Worm (Caenorhabditis elegans): ENCODE data around the gene M03F8.6.

The M03F8.6 gene

ce11 chrV:5991490-5992069 lies 36.9 kb upstream of the M03F8.6 start (continued):
- TF ChIP-seq mxl-2 (GFP tag; conservative IDR thresholded peaks at IDR 0.05): no peak
- TF ChIP-seq hlh-30 (tag; optimal IDR thresholded peaks at IDR 0.05; ENCODE audit: insufficient read depth): peak; percentile 78
- TF ChIP-seq vab-7 (GFP tag; IDR thresholded peaks at IDR 0.05): no peak
- no peak for TF ChIP-seq Y48G9A.11 (GFP tag; IDR thresholded peaks at IDR 0.05)
- TF ChIP-seq nhr-76 (tag; optimal IDR thresholded peaks at IDR 0.05): no peak
- TF ChIP-seq zip-11 (GFP tag; IDR thresholded peaks at IDR 0.05): no peak
- peak in 1 of 2 experiments; percentile 7 for TF ChIP-seq hif-1 (tag; optimal IDR thresholded peaks at IDR 0.05)
- TF ChIP-seq Y75B8A.6 (GFP tag; IDR thresholded peaks at IDR 0.05): no peak
- no peak for TF ChIP-seq gei-8 (GFP tag; optimal IDR thresholded peaks at IDR 0.05)
- TF ChIP-seq daf-12 (tag; optimal IDR thresholded peaks at IDR 0.05): no peak
- TF ChIP-seq lim-7 (GFP tag; IDR thresholded peaks at IDR 0.05): no peak
- TF ChIP-seq nhr-48 (tag; optimal IDR thresholded peaks at IDR 0.05): peak; percentile 37
- TF ChIP-seq lin-29 (GFP tag; IDR thresholded peaks at IDR 0.05): no peak
- no peak for TF ChIP-seq set-16 (GFP tag; IDR thresholded peaks at IDR 0.05)

DNA sequence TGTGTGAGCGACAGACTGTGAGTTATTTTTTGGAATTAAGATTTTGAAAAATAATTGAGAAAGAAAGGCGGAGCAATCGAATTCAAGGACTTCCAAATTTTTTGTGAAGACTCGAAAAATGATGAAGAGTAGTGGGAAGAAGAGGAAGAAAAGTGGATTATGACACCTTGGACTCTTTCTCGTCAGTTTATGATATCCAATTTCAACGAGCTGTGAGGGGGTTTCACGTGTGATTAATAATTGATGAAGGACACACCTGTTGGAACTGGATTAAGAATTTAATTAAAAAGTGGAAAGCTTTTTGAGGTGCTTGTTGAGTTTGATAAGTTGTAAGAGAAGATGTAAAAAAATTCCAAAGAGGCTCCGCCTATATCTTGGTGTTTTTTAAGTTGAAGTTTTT lies 35.7 kb upstream of the M03F8.6 start, which contains the start of gene fut-8:
fut-8 (minus strand) TSS at position 101 of the 400 bp plus-strand sequence.
- TF ChIP-seq zag-1 (tag; optimal IDR thresholded peaks at IDR 0.05): no peak
- TF ChIP-seq rbr-2 (tag; optimal IDR thresholded peaks at IDR 0.05): no peak
- TF ChIP-seq unc-62 (GFP tag; optimal IDR thresholded peaks at IDR 0.05 in 1 of 2): peak in 1 of 2 experiments; percentile 1
- TF ChIP-seq unc-62 (tag; optimal IDR thresholded peaks at IDR 0.05): no peak
- TF ChIP-seq attf-4 (tag; optimal IDR thresholded peaks at IDR 0.05): no peak
- TF ChIP-seq php-3 (GFP tag; IDR thresholded peaks at IDR 0.05): no peak
- TF ChIP-seq ceh-20 (GFP tag; IDR thresholded peaks at IDR 0.05): no peak

ce11 chrV:5986755-5987154 lies 32.1 kb upstream of the M03F8.6 start, which contains the start of gene C10F3.7:
Gene C10F3.7, minus strand, starts transcription at chrV:5986855.
- TF ChIP-seq jun-1 (tag; optimal IDR thresholded peaks at IDR 0.05) (no peak), ces-1 (GFP tag; optimal IDR thresholded peaks at IDR 0.05) (no peak), daf-8 (GFP tag; IDR thresholded peaks at IDR 0.05) (no peak), madf-9 (GFP tag; conservative IDR thresholded peaks at IDR 0.05) (no peak), hif-1 (tag; optimal IDR thresholded peaks at IDR 0.05) (no peak)

DNA sequence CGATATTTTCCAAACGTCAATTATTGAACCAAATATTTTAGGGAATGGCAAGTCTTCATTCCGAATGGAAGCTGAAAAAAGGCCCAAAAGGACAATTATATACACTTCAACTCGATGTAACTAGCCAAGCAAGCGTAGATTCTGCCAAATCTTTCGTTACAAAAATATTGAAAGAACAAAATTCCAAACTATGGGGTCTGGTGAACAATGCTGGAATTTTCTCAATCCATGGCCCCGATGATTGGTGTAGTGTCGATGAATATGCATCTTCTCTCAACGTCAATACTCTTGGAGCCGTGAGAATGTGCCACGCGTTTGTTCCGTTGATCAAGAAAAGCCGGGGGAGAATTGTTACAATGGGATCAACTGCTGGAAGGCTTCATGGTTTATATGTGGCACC lies 29.6 kb upstream of the M03F8.6 start:
- TF ChIP-seq dmd-8 (GFP tag; IDR thresholded peaks at IDR 0.05): no peak
- no peak for TF ChIP-seq zfp-2 (tag; optimal IDR thresholded peaks at IDR 0.05)
- TF ChIP-seq lsy-2 (tag; optimal IDR thresholded peaks at IDR 0.05): no peak
- TF ChIP-seq aha-1 (tag): peak; percentile 83
- TF ChIP-seq spr-1 (tag; optimal IDR thresholded peaks at IDR 0.05): no peak
- TF ChIP-seq T26A8.4 (GFP tag; IDR thresholded peaks at IDR 0.05): no peak
- no peak for TF ChIP-seq nhr-10 (tag; optimal IDR thresholded peaks at IDR 0.05)
- peak in 1 of 2 experiments; percentile 56 for TF ChIP-seq unc-62 (GFP tag; optimal IDR thresholded peaks at IDR 0.05 in 1 of 2)
- no peak for TF ChIP-seq unc-62 (tag; optimal IDR thresholded peaks at IDR 0.05)
- TF ChIP-seq aly-2 (tag; optimal IDR thresholded peaks at IDR 0.05): no peak

ce11 chrV:5983380-5983779 lies 28.7 kb upstream of the M03F8.6 start, which contains the start of gene dhs-16:
Gene dhs-16, plus strand, starts transcription at chrV:5983745.
- TF ChIP-seq T26A8.4 (GFP tag; IDR thresholded peaks at IDR 0.05): no peak
- peak; percentile 94 for TF ChIP-seq aha-1 (tag)
- no peak for TF ChIP-seq tra-1 (GFP tag; IDR thresholded peaks at IDR 0.05)
- TF ChIP-seq unc-62 (GFP tag; optimal IDR thresholded peaks at IDR 0.05 in 1 of 2): peak in 1 of 2 experiments; percentile 41
- TF ChIP-seq unc-62 (tag; optimal IDR thresholded peaks at IDR 0.05): no peak
